Fruit fly (Drosophila melanogaster) whole organism, embryonic: Measurements from ENCODE around the gene Ir93a.
A peak's percentile ranks its signal among the peaks of the same experiment; 100 is the strongest.

Source experiments
- Atf-2 ChIP-seq: fragments of 200-800 bp; sonication (Bioruptor generic); optimal IDR thresholded peaks from 2 replicates; lab custom pipeline; 2016; ENCODE audit warnings: missing biosample characterization, missing genetic modification characterization
- Atf3 ChIP-seq: fragments of 200-800 bp; sonication (Bioruptor generic); optimal IDR thresholded peaks from 3 replicates; lab custom pipeline; 2016; ENCODE audit warnings: missing biosample characterization, missing genetic modification characterization
- Awh ChIP-seq: fragments of 200-800 bp; sonication (Bioruptor generic); IDR thresholded peaks from 2 replicates; pipeline ENCODE4, ENCODE4 v1.3.6; 2022; ENCODE audit warnings: missing biosample characterization, missing genetic modification characterization
- BtbVII ChIP-seq: fragments of 200-800 bp; sonication (Bioruptor generic); optimal IDR thresholded peaks from 3 replicates; lab custom pipeline; 2017; ENCODE audit warnings: missing biosample characterization, mild to moderate bottlenecking, missing genetic modification characterization
- CG10209 ChIP-seq: fragments of 200-800 bp; sonication (Bioruptor generic); optimal IDR thresholded peaks from 3 replicates; lab custom pipeline; 2017; ENCODE audit warnings: missing biosample characterization, mild to moderate bottlenecking, missing genetic modification characterization, missing genetic modification reagents
- CG11456 ChIP-seq: fragments of 200-800 bp; sonication (Bioruptor generic); IDR thresholded peaks from 3 replicates; pipeline ENCODE4 v1.3.6; 2022; ENCODE audit warnings: missing biosample characterization, missing genetic modification characterization
- CG12155 ChIP-seq: fragments of 200-800 bp; sonication (Bioruptor generic); optimal IDR thresholded peaks from 3 replicates; lab custom pipeline; 2016; ENCODE audit warnings: missing biosample characterization, missing genetic modification characterization
- CG13775 ChIP-seq: fragments of 200-800 bp; sonication (Bioruptor generic); optimal IDR thresholded peaks from 3 replicates; lab custom pipeline; 2017; ENCODE audit warnings: missing biosample characterization, mild to moderate bottlenecking, missing genetic modification characterization
- CG13894 ChIP-seq: fragments of 200-800 bp; sonication (Bioruptor generic); optimal IDR thresholded peaks from 3 replicates; lab custom pipeline; 2018; ENCODE audit warnings: missing biosample characterization, mild to moderate bottlenecking, missing genetic modification characterization, moderate library complexity
- CG14014 ChIP-seq: fragments of 200-800 bp; sonication (Bioruptor generic); IDR thresholded peaks from 2 replicates; pipeline ENCODE4 v1.3.6; 2022; ENCODE audit warnings: missing biosample characterization, missing genetic modification characterization
- CG15011 ChIP-seq: fragments of 200-800 bp; sonication (Bioruptor generic); optimal IDR thresholded peaks from 3 replicates; lab custom pipeline; 2018; ENCODE audit warnings: missing biosample characterization, mild to moderate bottlenecking, missing genetic modification characterization
- CG16863 ChIP-seq: fragments of 200-800 bp; sonication (Bioruptor generic); optimal IDR thresholded peaks from 3 replicates; lab custom pipeline; 2016; ENCODE audit warnings: missing biosample characterization, missing genetic modification characterization
- CG2202 ChIP-seq: fragments of 200-800 bp; sonication (Bioruptor generic); optimal IDR thresholded peaks from 2 replicates; lab custom pipeline; 2018; ENCODE audit warnings: missing biosample characterization, mild to moderate bottlenecking, missing genetic modification characterization
- CG30403 ChIP-seq: fragments of 200-800 bp; sonication (Bioruptor generic); optimal IDR thresholded peaks from 3 replicates; lab custom pipeline; 2016; ENCODE audit warnings: missing biosample characterization, missing genetic modification characterization
- CG34376 ChIP-seq: fragments of 200-800 bp; sonication (Bioruptor generic); optimal IDR thresholded peaks from 2 replicates; lab custom pipeline; 2018; ENCODE audit warnings: missing biosample characterization, mild to moderate bottlenecking, missing genetic modification characterization
- CG7357 ChIP-seq: fragments of 200-800 bp; sonication (Bioruptor generic); IDR thresholded peaks from 3 replicates; pipeline ENCODE4 v1.3.6; 2022; ENCODE audit warnings: missing biosample characterization, missing genetic modification characterization
- CG7372 ChIP-seq: fragments of 200-800 bp; sonication (Bioruptor generic); IDR thresholded peaks from 2 replicates; pipeline ENCODE4 v1.3.6; 2022; ENCODE audit warnings: missing biosample characterization, missing genetic modification characterization
- CG8089 ChIP-seq: fragments of 200-800 bp; sonication (Bioruptor generic); optimal IDR thresholded peaks from 3 replicates; lab custom pipeline; 2016; ENCODE audit warnings: missing biosample characterization, missing genetic modification characterization
- CG9797 ChIP-seq: fragments of 200-800 bp; sonication (Bioruptor generic); optimal IDR thresholded peaks from 3 replicates; lab custom pipeline; 2018; ENCODE audit warnings: missing biosample characterization, mild to moderate bottlenecking, missing genetic modification characterization
- Dad ChIP-seq: fragments of 200-800 bp; sonication (Bioruptor generic); optimal IDR thresholded peaks from 3 replicates; lab custom pipeline; 2016; ENCODE audit warnings: missing biosample characterization, missing genetic modification characterization
- Doc2 ChIP-seq: fragments of 200-800 bp; sonication (Bioruptor generic); IDR thresholded peaks from 2 replicates; pipeline ENCODE4 v1.3.6; 2022; ENCODE audit warnings: missing biosample characterization, missing genetic modification characterization
- Hr3 ChIP-seq: fragments of 200-800 bp; sonication (Bioruptor generic); optimal IDR thresholded peaks from 3 replicates; lab custom pipeline; 2016; ENCODE audit warnings: missing biosample characterization, missing genetic modification characterization
- Hr39 ChIP-seq: fragments of >200 bp; optimal IDR thresholded peaks from 2 replicates; lab custom pipeline; 2017
- Hr51 ChIP-seq, 2 experiments: fragments of 200-800 bp; sonication (Bioruptor generic); optimal IDR thresholded peaks; 2 replicates in 1 of 2; 3 replicates in 1 of 2; lab custom pipeline; 2016 to 2018; ENCODE audit warnings: missing biosample characterization in 2 of 2, missing genetic modification characterization in 2 of 2, mild to moderate bottlenecking in 1 of 2, moderate library complexity in 1 of 2
- Pdp1 ChIP-seq, 2 experiments: fragments of 200-800 bp; sonication (Bioruptor generic); optimal IDR thresholded peaks; 3 replicates each; lab custom pipeline; 2016; ENCODE audit warnings: missing biosample characterization in 2 of 2, missing genetic modification characterization in 2 of 2, mild to moderate bottlenecking in 1 of 2, moderate library complexity in 1 of 2
- Side ChIP-seq: fragments of 200-800 bp; sonication (Bioruptor generic); optimal IDR thresholded peaks from 2 replicates; lab custom pipeline; 2016; ENCODE audit warnings: missing biosample characterization, missing genetic modification characterization
- Sry-δ ChIP-seq: fragments of 200-800 bp; sonication (Bioruptor generic); optimal IDR thresholded peaks from 2 replicates; lab custom pipeline; 2016; ENCODE audit warnings: missing biosample characterization, missing genetic modification characterization
- bowl ChIP-seq: fragments of 200-800 bp; sonication (Bioruptor generic); IDR thresholded peaks from 2 replicates; pipeline ENCODE4 v1.3.6; 2022; ENCODE audit warnings: missing biosample characterization, missing genetic modification characterization
- caup ChIP-seq: fragments of 200-800 bp; sonication (Bioruptor generic); optimal IDR thresholded peaks from 3 replicates; lab custom pipeline; 2017; ENCODE audit warnings: missing biosample characterization, mild to moderate bottlenecking, missing genetic modification characterization, moderate library complexity; ENCODE audit not compliant: severe bottlenecking
- chinmo ChIP-seq: fragments of 200-800 bp; sonication (Bioruptor generic); IDR thresholded peaks from 4 replicates; pipeline ENCODE4 v1.3.6; 2022; ENCODE audit warnings: missing biosample characterization, missing genetic modification characterization; ENCODE audit not compliant: partially characterized antibody
- danr ChIP-seq: fragments of 200-800 bp; sonication (Bioruptor generic); IDR thresholded peaks from 2 replicates; pipeline ENCODE4 v1.3.6; 2022; ENCODE audit warnings: missing biosample characterization, missing genetic modification characterization
- dati ChIP-seq: fragments of 200-800 bp; sonication (Bioruptor generic); IDR thresholded peaks from 2 replicates; pipeline ENCODE4 v1.3.6; 2022; ENCODE audit warnings: missing biosample characterization, missing genetic modification characterization
- dysf ChIP-seq: fragments of 200-800 bp; sonication (Bioruptor generic); IDR thresholded peaks from 3 replicates; pipeline ENCODE4 v1.3.6; 2022; ENCODE audit warnings: missing biosample characterization, missing genetic modification characterization
- eve ChIP-seq, 2 experiments: fragments of >200 bp; optimal IDR thresholded peaks; 2 replicates each; lab custom pipeline; 2017; ENCODE audit warnings: missing biosample characterization in 2 of 2, missing genetic modification characterization in 2 of 2
- fru ChIP-seq: fragments of >200 bp; optimal IDR thresholded peaks from 2 replicates; lab custom pipeline; 2017
- grn ChIP-seq: fragments of 200-800 bp; sonication (Bioruptor generic); optimal IDR thresholded peaks from 3 replicates; lab custom pipeline; 2017; ENCODE audit warnings: missing biosample characterization, missing genetic modification characterization
- gsb-n ChIP-seq: fragments of 200-800 bp; sonication (Bioruptor generic); optimal IDR thresholded peaks from 3 replicates; lab custom pipeline; 2018; ENCODE audit warnings: missing biosample characterization, mild to moderate bottlenecking, missing genetic modification characterization
- lilli ChIP-seq: fragments of 200-800 bp; sonication (Bioruptor generic); optimal IDR thresholded peaks from 3 replicates; lab custom pipeline; 2016; ENCODE audit warnings: missing biosample characterization, missing genetic modification characterization
- mirr ChIP-seq: fragments of 200-800 bp; sonication (Bioruptor generic); optimal IDR thresholded peaks from 3 replicates; lab custom pipeline; 2018; ENCODE audit warnings: missing biosample characterization, mild to moderate bottlenecking, missing genetic modification characterization
- nmo ChIP-seq: fragments of 200-800 bp; sonication (Bioruptor generic); optimal IDR thresholded peaks from 2 replicates; lab custom pipeline; 2018; ENCODE audit warnings: missing biosample characterization, mild to moderate bottlenecking, missing genetic modification characterization, moderate library complexity
- pho ChIP-seq: fragments of 200-800 bp; sonication (Bioruptor generic); optimal IDR thresholded peaks from 2 replicates; lab custom pipeline; 2016; ENCODE audit warnings: missing biosample characterization, missing genetic modification characterization
- psq ChIP-seq: fragments of 200-800 bp; sonication (Bioruptor generic); optimal IDR thresholded peaks from 2 replicates; lab custom pipeline; 2017; ENCODE audit warnings: missing biosample characterization, missing genetic modification characterization
- scrt ChIP-seq: fragments of 200-800 bp; sonication (Bioruptor generic); optimal IDR thresholded peaks from 2 replicates; lab custom pipeline; 2018; ENCODE audit warnings: missing biosample characterization, mild to moderate bottlenecking, missing genetic modification characterization, moderate library complexity
- sd ChIP-seq: fragments of 200-800 bp; sonication (Bioruptor generic); optimal IDR thresholded peaks from 3 replicates; lab custom pipeline; 2018; ENCODE audit warnings: missing biosample characterization, mild to moderate bottlenecking, missing genetic modification characterization, moderate library complexity
- slou ChIP-seq: fragments of 200-800 bp; sonication (Bioruptor generic); optimal IDR thresholded peaks from 3 replicates; lab custom pipeline; 2016; ENCODE audit warnings: missing biosample characterization, missing genetic modification characterization
- so ChIP-seq: fragments of 200-800 bp; sonication (Bioruptor generic); IDR thresholded peaks from 3 replicates; pipeline ENCODE4 v1.3.6; 2022; ENCODE audit warnings: missing biosample characterization, missing genetic modification characterization
- sqz ChIP-seq: fragments of 200-800 bp; sonication (Bioruptor generic); optimal IDR thresholded peaks from 3 replicates; lab custom pipeline; 2018; ENCODE audit warnings: missing biosample characterization, mild to moderate bottlenecking, missing genetic modification characterization
- tio ChIP-seq: fragments of 200-800 bp; sonication (Bioruptor generic); optimal IDR thresholded peaks from 2 replicates; lab custom pipeline; 2017; ENCODE audit warnings: missing biosample characterization, missing genetic modification characterization, inconsistent platforms
- wdn ChIP-seq: fragments of 200-800 bp; sonication (Bioruptor generic); IDR thresholded peaks from 2 replicates; pipeline ENCODE4 v1.3.6; 2022; ENCODE audit warnings: missing biosample characterization, missing genetic modification characterization
- wor ChIP-seq: fragments of 200-800 bp; sonication (Bioruptor generic); IDR thresholded peaks from 2 replicates; pipeline ENCODE4 v1.3.6; 2022; ENCODE audit warnings: missing biosample characterization, missing genetic modification characterization
- z ChIP-seq: fragments of 200-800 bp; sonication (Bioruptor generic); IDR thresholded peaks from 3 replicates; pipeline ENCODE4 v1.3.6; 2022; ENCODE audit warnings: missing biosample characterization, missing genetic modification characterization

Gene Ir93a

DNA sequence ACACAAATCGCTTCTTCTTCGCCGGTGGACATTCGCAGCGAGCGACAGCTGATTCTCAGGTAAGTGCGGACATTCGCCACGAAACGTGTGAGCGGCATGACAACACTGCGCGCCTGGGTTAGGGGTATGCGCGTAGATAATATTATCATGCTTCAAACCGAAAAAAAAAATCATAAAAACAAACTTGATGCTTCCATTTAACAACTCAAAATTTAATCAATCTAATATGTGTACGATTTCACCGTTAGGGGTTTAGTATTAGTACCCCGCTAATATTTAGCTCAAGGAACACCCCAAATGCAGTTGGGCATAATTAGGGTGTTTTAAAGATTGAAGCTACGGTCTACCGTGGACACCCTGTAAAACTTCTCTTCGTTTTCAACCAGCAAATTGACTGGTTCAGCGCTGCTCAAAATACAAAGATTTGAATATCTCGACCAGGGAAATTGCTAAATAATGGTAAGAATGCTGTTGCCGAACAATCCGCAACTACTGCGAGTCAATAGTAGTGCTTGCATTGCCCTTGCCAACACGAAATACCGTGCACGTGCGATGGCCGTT, 37.9 kb downstream of the Ir93a start, which contains the start of the genes CG17271 and RpS20 (continued):
- TF ChIP-seq fru (lab: Kevin White, UChicago) = no peak
- peak; percentile 85 for TF ChIP-seq CG13894 (tag; lab: Kevin White, UChicago)
- peak; percentile 94 for TF ChIP-seq CG13775 (GFP tag; lab: Kevin White, UChicago)
- TF ChIP-seq Atf3 (GFP tag; lab: Kevin White, UChicago) = peak; percentile 90
- TF ChIP-seq psq = peak; percentile 72
- TF ChIP-seq eve (GFP tag; optimal IDR thresholded peaks at IDR 0.05; lab: Kevin White, UChicago) = peak in 1 of 2 experiments; percentile 57
- peak; percentile 73 for TF ChIP-seq CG7357 (GFP tag; lab: Robert Waterston, UW)
- TF ChIP-seq gsb-n = peak; percentile 85
- TF ChIP-seq dysf = peak; percentile 89
- peak; percentile 89 for TF ChIP-seq CG7372 (GFP tag; lab: Robert Waterston, UW)
- TF ChIP-seq Atf-2 = peak; percentile 91
- peak; percentile 76 for TF ChIP-seq BtbVII (GFP tag; lab: Kevin White, UChicago)
- peak; percentile 91 for TF ChIP-seq CG11456
- TF ChIP-seq Hr51 (GFP tag; optimal IDR thresholded peaks at IDR 0.05; lab: Kevin White, UChicago) = peak; percentile 85 to 92
- peak; percentile 90 for TF ChIP-seq CG8089 (GFP tag; lab: Kevin White, UChicago)
- peak; percentile 91 for TF ChIP-seq caup (GFP tag; lab: Kevin White, UChicago)
- peak; percentile 70 for TF ChIP-seq dati (GFP tag; lab: Robert Waterston, UW)
- TF ChIP-seq wor (GFP tag; lab: Robert Waterston, UW) = peak; percentile 69
- TF ChIP-seq CG34376 (GFP tag; lab: Kevin White, UChicago) = peak; percentile 90
- TF ChIP-seq pho (GFP tag; lab: Kevin White, UChicago) = peak; percentile 95
- TF ChIP-seq CG9797 (GFP tag; lab: Kevin White, UChicago) = peak; percentile 88
- peak; percentile 97 for TF ChIP-seq lilli (GFP tag; lab: Kevin White, UChicago)
- TF ChIP-seq scrt (GFP tag; lab: Kevin White, UChicago) = peak; percentile 69
- TF ChIP-seq chinmo = 0 out of 4 replicates have a peak, but pooled peaks have one; percentile 35
- TF ChIP-seq wdn (GFP tag; lab: Robert Waterston, UW) = peak; percentile 80
- no peak for TF ChIP-seq sqz (GFP tag; lab: Kevin White, UChicago)
- peak; percentile 61 for TF ChIP-seq danr
- peak; percentile 93 for TF ChIP-seq CG16863 (GFP tag; lab: Kevin White, UChicago)
- peak; percentile 91 for TF ChIP-seq so
- TF ChIP-seq bowl (GFP tag; lab: Robert Waterston, UW) = peak; percentile 73
- TF ChIP-seq CG14014 (GFP tag; lab: Robert Waterston, UW) = peak; percentile 92
- TF ChIP-seq Awh (GFP tag; lab: Robert Waterston, UW) = peak; percentile 87
- no peak for TF ChIP-seq Hr39 (lab: Kevin White, UChicago)
- peak; percentile 88 for TF ChIP-seq CG12155 (GFP tag; lab: Kevin White, UChicago)
- peak; percentile 95 for TF ChIP-seq Dad
- peak; percentile 88 for TF ChIP-seq CG10209 (GFP tag; lab: Kevin White, UChicago)
- TF ChIP-seq CG30403 = peak; percentile 96
- TF ChIP-seq Pdp1 (GFP tag; optimal IDR thresholded peaks at IDR 0.05; lab: Kevin White, UChicago) = peak; percentile 91 to 95
- peak; percentile 67 for TF ChIP-seq sd (tag; lab: Kevin White, UChicago)
- peak; percentile 67 for TF ChIP-seq CG15011 (GFP tag; lab: Kevin White, UChicago)
- peak; percentile 97 for TF ChIP-seq Side (GFP tag; lab: Kevin White, UChicago)
- peak; percentile 93 for TF ChIP-seq nmo
- peak; percentile 80 for TF ChIP-seq slou
- peak; percentile 72 for TF ChIP-seq grn (GFP tag; lab: Kevin White, UChicago)
- peak; percentile 78 for TF ChIP-seq Sry-δ (GFP tag; lab: Kevin White, UChicago)
- TF ChIP-seq z (GFP tag; lab: Robert Waterston, UW) = no peak
- TF ChIP-seq tio = peak; percentile 86
- peak; percentile 50 for TF ChIP-seq mirr (GFP tag; lab: Kevin White, UChicago)
- peak; percentile 61; the same call in 1 of the 2 replicates for TF ChIP-seq Doc2
- peak; percentile 94 for TF ChIP-seq Hr3 (GFP tag; lab: Kevin White, UChicago)
- TF ChIP-seq CG2202 (tag; lab: Kevin White, UChicago) = peak; percentile 79
